Worm (Caenorhabditis elegans): ENCODE measurements around the gene C30G12.1.

ce11 chrII:7305558-7305957, 6.4 kb downstream of the C30G12.1 start, which contains the start of gene brf-1:
- no peak for TF ChIP-seq ceh-9 (tag; optimal IDR thresholded peaks at IDR 0.05)
- TF ChIP-seq snpc-4 (tag; optimal IDR thresholded peaks at IDR 0.05), result no peak
- no peak for TF ChIP-seq nhr-77 (tag; optimal IDR thresholded peaks at IDR 0.05)
- no peak for TF ChIP-seq ceh-16 (tag; optimal IDR thresholded peaks at IDR 0.05)
- TF ChIP-seq ama-1 (optimal IDR thresholded peaks at IDR 0.05), result no peak
- no peak for TF ChIP-seq lin-39 (tag; optimal IDR thresholded peaks at IDR 0.05)

Measured in whole organism, L3 larva.